Worm (Caenorhabditis elegans) whole organism, L4 larva: ENCODE data around the gene nhr-228.

ENCODE experiments used
- D1046.2 ChIP-seq: fragments of 200-800 bp; sonication (Bioruptor generic); IDR thresholded peaks from 2 replicates; pipeline ENCODE4 v1.3.6; 2022; ENCODE audit warnings: missing genetic modification characterization, missing compliant biosample characterization
- F10B5.3 ChIP-seq: sonication (generic microtip); optimal IDR thresholded peaks from 2 replicates; lab custom pipeline; 2016; ENCODE audit warnings: mild to moderate bottlenecking, missing genetic modification characterization, missing compliant biosample characterization
- F44E2.7 ChIP-seq: fragments of 200-800 bp; sonication (Bioruptor generic); IDR thresholded peaks from 2 replicates; pipeline ENCODE4 v2.1.2; 2022; ENCODE audit warnings: missing genetic modification characterization, missing compliant biosample characterization
- R02D3.7 ChIP-seq: fragments of 150-350 bp; sonication (generic microtip); optimal IDR thresholded peaks from 3 replicates; lab custom pipeline; 2014; ENCODE audit warnings: missing biosample characterization, missing genetic modification characterization
- T26A8.4 ChIP-seq: fragments of 200-800 bp; sonication (Bioruptor generic); IDR thresholded peaks from 2 replicates; pipeline ENCODE4 v1.3.6; 2022; ENCODE audit warnings: missing genetic modification characterization, missing compliant biosample characterization
- ZK546.5 ChIP-seq, 2 experiments: sonication (generic microtip); optimal IDR thresholded peaks; 2 replicates each; lab custom pipeline; 2017; ENCODE audit warnings: missing biosample characterization in 2 of 2, missing genetic modification characterization in 2 of 2
- ceh-28 ChIP-seq: fragments of 150-350 bp; optimal IDR thresholded peaks from 2 replicates; lab custom pipeline; 2014; ENCODE audit warnings: missing biosample characterization, missing genetic modification reagents, missing genetic modification characterization
- daf-16 ChIP-seq, 3 experiments: sonication (generic microtip); optimal IDR thresholded peaks; 2 replicates each; lab custom pipeline; 2016 to 2017; ENCODE audit warnings: missing genetic modification characterization in 3 of 3, missing genetic modification reagents in 3 of 3, mild to moderate bottlenecking in 2 of 3, missing compliant biosample characterization in 2 of 3, missing biosample characterization in 1 of 3, moderate library complexity in 1 of 3
- daf-8 ChIP-seq: fragments of 200-800 bp; sonication (Bioruptor generic); IDR thresholded peaks from 2 replicates; pipeline ENCODE4 v1.3.6; 2022; ENCODE audit warnings: missing genetic modification characterization, missing compliant biosample characterization
- dmd-6 ChIP-seq: fragments of 200-800 bp; sonication (Bioruptor generic); IDR thresholded peaks from 2 replicates; pipeline ENCODE4 v1.3.6; 2022; ENCODE audit warnings: missing genetic modification reagents, missing genetic modification characterization, missing compliant biosample characterization
- dpl-1 ChIP-seq: fragments of 150-350 bp; optimal IDR thresholded peaks from 2 replicates; lab custom pipeline; 2014; ENCODE audit warnings: missing biosample characterization, missing genetic modification reagents, missing genetic modification characterization
- dve-1 ChIP-seq: sonication (generic microtip); optimal IDR thresholded peaks from 2 replicates; lab custom pipeline; 2017; ENCODE audit warnings: antibody characterized with exemption, mild to moderate bottlenecking, missing genetic modification characterization, missing compliant biosample characterization; ENCODE audit not compliant: insufficient read depth
- fkh-10 ChIP-seq: fragments of 150-350 bp; optimal IDR thresholded peaks from 2 replicates; lab custom pipeline; 2014; ENCODE audit warnings: missing biosample characterization, missing genetic modification reagents, missing genetic modification characterization
- hlh-11 ChIP-seq: fragments of 200-800 bp; sonication (Bioruptor generic); optimal IDR thresholded peaks from 2 replicates; lab custom pipeline; 2018; ENCODE audit warnings: mild to moderate bottlenecking, missing genetic modification characterization, missing compliant biosample characterization
- hlh-30 ChIP-seq: sonication (generic microtip); optimal IDR thresholded peaks from 2 replicates; lab custom pipeline; 2017; ENCODE audit warnings: antibody characterized with exemption, mild to moderate bottlenecking, missing genetic modification characterization, missing compliant biosample characterization; ENCODE audit not compliant: insufficient read depth
- hmg-1.1 ChIP-seq: fragments of 200-800 bp; sonication (Bioruptor generic); IDR thresholded peaks from 2 replicates; pipeline ENCODE4 v1.3.6; 2022; ENCODE audit warnings: missing genetic modification reagents, missing genetic modification characterization, missing compliant biosample characterization
- lim-7 ChIP-seq: fragments of 200-800 bp; sonication (Bioruptor generic); IDR thresholded peaks from 2 replicates; pipeline ENCODE4 v1.3.6; 2022; ENCODE audit warnings: missing genetic modification characterization, missing compliant biosample characterization
- lin-15B ChIP-seq: fragments of 150-350 bp; sonication (generic microtip); optimal IDR thresholded peaks from 3 replicates; lab custom pipeline; 2014; ENCODE audit warnings: missing biosample characterization, missing genetic modification characterization
- lin-38 ChIP-seq: fragments of 200-800 bp; sonication (Bioruptor generic); IDR thresholded peaks from 2 replicates; pipeline ENCODE4 v1.3.6; 2022; ENCODE audit warnings: missing genetic modification reagents, missing genetic modification characterization, missing compliant biosample characterization
- lir-3 ChIP-seq: sonication (generic microtip); optimal IDR thresholded peaks from 2 replicates; lab custom pipeline; 2016; ENCODE audit warnings: mild to moderate bottlenecking, missing genetic modification characterization, missing compliant biosample characterization
- mdl-1 ChIP-seq, 2 experiments: fragments of 150-350 bp in 1 of 2; sonication (generic microtip) in 1 of 2; optimal IDR thresholded peaks; 2 replicates each; lab custom pipeline; 2014 to 2017; ENCODE audit warnings: missing biosample characterization in 2 of 2, missing genetic modification characterization in 2 of 2
- mdt-29 ChIP-seq: fragments of 200-800 bp; sonication (Bioruptor generic); IDR thresholded peaks from 2 replicates; pipeline ENCODE4 v1.3.6; 2022; ENCODE audit warnings: missing genetic modification reagents, missing genetic modification characterization, missing compliant biosample characterization
- mes-2 ChIP-seq: sonication (generic microtip); optimal IDR thresholded peaks from 2 replicates; lab custom pipeline; 2016; ENCODE audit warnings: missing genotype, mild to moderate bottlenecking, missing genetic modification characterization, missing compliant biosample characterization; ENCODE audit not compliant: poor library complexity, severe bottlenecking
- mxl-3 ChIP-seq: fragments of 200-800 bp; sonication (Bioruptor generic); optimal IDR thresholded peaks from 2 replicates; lab custom pipeline; 2018; ENCODE audit warnings: mild to moderate bottlenecking, missing genetic modification characterization, missing compliant biosample characterization
- nhr-11 ChIP-seq: fragments of 150-350 bp; optimal IDR thresholded peaks from 2 replicates; lab custom pipeline; 2014; ENCODE audit warnings: missing biosample characterization, missing genetic modification characterization
- nhr-111 ChIP-seq: fragments of 200-800 bp; sonication (Bioruptor generic); optimal IDR thresholded peaks from 2 replicates; lab custom pipeline; 2018; ENCODE audit warnings: mild to moderate bottlenecking, missing genetic modification characterization, missing compliant biosample characterization
- nhr-28 ChIP-seq: fragments of 150-350 bp; optimal IDR thresholded peaks from 2 replicates; lab custom pipeline; 2014; ENCODE audit warnings: missing biosample characterization, missing genetic modification characterization
- nhr-48 ChIP-seq: sonication (generic microtip); optimal IDR thresholded peaks from 2 replicates; lab custom pipeline; 2016; ENCODE audit warnings: mild to moderate bottlenecking, missing genetic modification characterization, missing compliant biosample characterization
- nhr-76 ChIP-seq: fragments of 150-350 bp; optimal IDR thresholded peaks from 2 replicates; lab custom pipeline; 2014; ENCODE audit warnings: missing biosample characterization, missing genetic modification characterization
- pqm-1 ChIP-seq: sonication (generic microtip); optimal IDR thresholded peaks from 2 replicates; lab custom pipeline; 2017; ENCODE audit warnings: missing biosample characterization, missing genetic modification characterization
- rbr-2 ChIP-seq: sonication (generic microtip); optimal IDR thresholded peaks from 2 replicates; lab custom pipeline; 2016; ENCODE audit warnings: missing genotype, missing genetic modification characterization, missing compliant biosample characterization
- set-16 ChIP-seq: fragments of 200-800 bp; sonication (Bioruptor generic); IDR thresholded peaks from 2 replicates; pipeline ENCODE4 v1.3.6; 2022; ENCODE audit warnings: missing genetic modification reagents, missing genetic modification characterization, missing compliant biosample characterization
- unc-130 ChIP-seq: sonication (generic microtip); optimal IDR thresholded peaks from 2 replicates; lab custom pipeline; 2016; ENCODE audit warnings: missing genetic modification reagents, missing genetic modification characterization, missing compliant biosample characterization
- unc-62 ChIP-seq, 3 experiments: fragments of 150-350 bp in 1 of 3; sonication (generic microtip); optimal IDR thresholded peaks in 2 of 3; peaks in 1 of 3; 1 replicate in 1 of 3; 2 replicates in 2 of 3; lab custom pipeline; 2014 to 2017; ENCODE audit warnings: missing biosample characterization in 3 of 3, missing genetic modification characterization in 3 of 3, missing genetic modification reagents in 3 of 3, missing genotype in 1 of 3
- zfp-3 ChIP-seq: fragments of 200-800 bp; sonication (Bioruptor generic); conservative IDR thresholded peaks from 2 replicates; pipeline ENCODE4 v1.3.6; 2022; ENCODE audit warnings: missing genetic modification reagents, missing genetic modification characterization, missing compliant biosample characterization
- ztf-7 ChIP-seq: fragments of 150-350 bp; optimal IDR thresholded peaks from 2 replicates; lab custom pipeline; 2014; ENCODE audit warnings: missing biosample characterization, missing genetic modification characterization

The nhr-228 gene

ce11 chrV:2250126-2250590 is 31.4 kb upstream of the nhr-228 start, which contains the start of gene cyp-33C7 (continued):
- TF ChIP-seq nhr-48 (peak; percentile 29), mdt-29 (GFP tag; lab: Robert Waterston, UW) (no peak), T26A8.4 (GFP tag; lab: Robert Waterston, UW) (no peak), mdl-1 (tag; optimal IDR thresholded peaks at IDR 0.05; lab: Kevin White, UChicago) (peak in 1 of 2 experiments; percentile 68), daf-16 (GFP tag; optimal IDR thresholded peaks at IDR 0.05; lab: Kevin White, UChicago) (peak in 1 of 2 experiments; percentile 43), daf-16 (tag; optimal IDR thresholded peaks at IDR 0.05; lab: Kevin White, UChicago) (peak; percentile 98), set-16 (no peak), lin-15B (tag; lab: Kevin White, UChicago) (no peak), ZK546.5 (tag; optimal IDR thresholded peaks at IDR 0.05; lab: Kevin White, UChicago) (no peak), nhr-111 (GFP tag; lab: Kevin White, UChicago) (no peak), nhr-11 (tag; lab: Kevin White, UChicago) (no peak), F44E2.7 (GFP tag; lab: Robert Waterston, UW) (no peak), daf-8 (no peak), lir-3 (tag; lab: Kevin White, UChicago) (no peak), zfp-3 (GFP tag; lab: Robert Waterston, UW) (no peak), R02D3.7 (tag; lab: Kevin White, UChicago) (no peak), unc-130 (GFP tag; lab: Kevin White, UChicago) (no peak), pqm-1 (tag; lab: Kevin White, UChicago) (peak; percentile 65), ztf-7 (tag; lab: Kevin White, UChicago) (peak; percentile 9), mxl-3 (GFP tag; lab: Kevin White, UChicago) (no peak), rbr-2 (tag; lab: Kevin White, UChicago) (no peak), F10B5.3 (tag; lab: Kevin White, UChicago) (no peak), nhr-76 (tag; lab: Kevin White, UChicago) (no peak), ceh-28 (tag; lab: Kevin White, UChicago) (no peak), D1046.2 (no peak), hmg-1.1 (GFP tag; lab: Robert Waterston, UW) (no peak)

ce11 chrV:2251774-2252173 is 29.8 kb upstream of the nhr-228 start:
- no peak for TF ChIP-seq dpl-1 (GFP tag; lab: Kevin White, UChicago)
- TF ChIP-seq daf-16 (GFP tag; optimal IDR thresholded peaks at IDR 0.05; lab: Kevin White, UChicago) = no peak
- TF ChIP-seq daf-16 (tag; optimal IDR thresholded peaks at IDR 0.05; lab: Kevin White, UChicago) = peak; percentile 19
- peak; percentile 73 for TF ChIP-seq dmd-6 (GFP tag; lab: Robert Waterston, UW)
- peak; percentile 8 for TF ChIP-seq dve-1 (tag; lab: Kevin White, UChicago)
- peak; percentile 7 for TF ChIP-seq pqm-1 (tag; lab: Kevin White, UChicago)
- TF ChIP-seq, all 104 proteins: peak for 4

- TF ChIP-seq unc-62 (GFP tag; optimal IDR thresholded peaks at IDR 0.05 in 1 of 2; lab: Kevin White, UChicago) = peak in 1 of 2 experiments; percentile 82
- no peak for TF ChIP-seq unc-62 (tag; optimal IDR thresholded peaks at IDR 0.05; lab: Kevin White, UChicago)
- no peak for TF ChIP-seq fkh-10 (GFP tag; lab: Kevin White, UChicago)
- peak; percentile 72 for TF ChIP-seq set-16
Observed at ce11 chrV:2254553-2255124, 26.9 kb upstream of the nhr-228 start, which contains the start of gene str-253. TSS of gene str-253 (minus strand) at chrV:2254603.

ce11 chrV:2255191-2255590 is 26.4 kb upstream of the nhr-228 start, which contains the start of gene F41B5.1:
TSS of gene F41B5.1 (plus strand) at chrV:2255533.
- TF ChIP-seq lin-38 (GFP tag; lab: Robert Waterston, UW) = peak; percentile 73

- TF ChIP-seq nhr-48 (no peak), mes-2 (tag; lab: Kevin White, UChicago) (peak; percentile 10), dmd-6 (GFP tag; lab: Robert Waterston, UW) (peak; percentile 18; the same call in 1 of the 2 replicates), lim-7 (GFP tag; lab: Robert Waterston, UW) (no peak), hlh-11 (tag; lab: Kevin White, UChicago) (peak; percentile 14), hlh-30 (tag; lab: Kevin White, UChicago) (peak; percentile 60), nhr-28 (tag; lab: Kevin White, UChicago) (peak; percentile 25), daf-16 (GFP tag; optimal IDR thresholded peaks at IDR 0.05; lab: Kevin White, UChicago) (no peak), daf-16 (tag; optimal IDR thresholded peaks at IDR 0.05; lab: Kevin White, UChicago) (peak; percentile 66), dve-1 (tag; lab: Kevin White, UChicago) (peak; percentile 53)
Observed at ce11 chrV:2259750-2260149, 21.8 kb upstream of the nhr-228 start, which contains the start of gene nhr-182. TSS of gene nhr-182 (minus strand) at chrV:2259927.
